Fruit fly (Drosophila melanogaster) whole organism, wandering third instar larva: ENCODE results near the gene CG43880.

Experiments used
- CG32264 ChIP-seq: fragments of 200-800 bp; sonication (Bioruptor generic); optimal IDR thresholded peaks from 2 replicates; lab custom pipeline; 2016; ENCODE audit warnings: missing biosample characterization, missing genetic modification characterization
- CG9705 ChIP-seq: fragments of 200-800 bp; sonication (Bioruptor generic); optimal IDR thresholded peaks from 2 replicates; lab custom pipeline; 2018; ENCODE audit warnings: missing biosample characterization, mild to moderate bottlenecking, missing genetic modification characterization
- CrebA ChIP-seq: fragments of 200-800 bp; sonication (Bioruptor generic); optimal IDR thresholded peaks from 2 replicates; lab custom pipeline; 2016; ENCODE audit warnings: missing biosample characterization, mild to moderate bottlenecking, missing genetic modification characterization, borderline replicate concordance
- Dfd ChIP-seq: fragments of >200 bp; optimal IDR thresholded peaks from 2 replicates; lab custom pipeline; 2017; ENCODE audit warnings: missing biosample characterization, missing genetic modification characterization
- Dif ChIP-seq: fragments of 200-275, 200-300 bp; sonication (Bioruptor generic); optimal IDR thresholded peaks from 2 replicates; lab custom pipeline; 2018; ENCODE audit warnings: missing biosample characterization, missing genetic modification characterization; ENCODE audit not compliant: partially characterized antibody
- GATAd ChIP-seq: sonication (Bioruptor generic); optimal IDR thresholded peaks from 2 replicates; lab custom pipeline; 2016; ENCODE audit warnings: missing biosample characterization, missing genetic modification characterization
- HLH106 ChIP-seq: fragments of 200-800 bp; optimal IDR thresholded peaks from 3 replicates; lab custom pipeline; 2019; ENCODE audit warnings: missing biosample characterization, mild to moderate bottlenecking, missing genetic modification characterization, moderate library complexity
- Hr78 ChIP-seq: fragments of >200 bp; optimal IDR thresholded peaks from 2 replicates; lab custom pipeline; 2017; ENCODE audit warnings: missing biosample characterization, missing genetic modification characterization
- Hr83 ChIP-seq: fragments of 200-300 bp; sonication (Bioruptor generic); optimal IDR thresholded peaks from 2 replicates; lab custom pipeline; 2016; ENCODE audit warnings: missing biosample characterization, mild to moderate bottlenecking, missing genetic modification characterization, moderate library complexity; ENCODE audit not compliant: poor library complexity, severe bottlenecking
- Jra ChIP-seq: sonication (Bioruptor generic); optimal IDR thresholded peaks from 2 replicates; lab custom pipeline; 2016; ENCODE audit warnings: missing biosample characterization, missing genetic modification characterization
- N ChIP-seq: fragments of >200 bp; optimal IDR thresholded peaks from 2 replicates; lab custom pipeline; 2018; ENCODE audit warnings: missing biosample characterization, missing external identifiers, missing genetic modification characterization
- OdsH ChIP-seq: fragments of 200-800 bp; sonication (Bioruptor generic); optimal IDR thresholded peaks from 2 replicates; lab custom pipeline; 2016; ENCODE audit warnings: missing biosample characterization, mild to moderate bottlenecking, missing genetic modification characterization
- Rel ChIP-seq, 2 experiments: fragments of 200-800 bp; sonication (Bioruptor generic) in 1 of 2; optimal IDR thresholded peaks; 2 replicates in 1 of 2; 3 replicates in 1 of 2; lab custom pipeline; 2016 to 2019; ENCODE audit warnings: mild to moderate bottlenecking in 2 of 2, missing biosample characterization in 2 of 2, missing genetic modification characterization in 2 of 2, moderate library complexity in 1 of 2
- Sp1 ChIP-seq: fragments of 200-800 bp; sonication (Bioruptor generic); optimal IDR thresholded peaks from 3 replicates; lab custom pipeline; 2019; ENCODE audit warnings: missing biosample characterization, mild to moderate bottlenecking, missing genetic modification characterization, moderate library complexity
- Vsx2 ChIP-seq: fragments of 200-300, 225-300 bp; sonication (Bioruptor generic); optimal IDR thresholded peaks from 2 replicates; lab custom pipeline; 2018; ENCODE audit warnings: missing biosample characterization, missing genetic modification characterization; ENCODE audit not compliant: partially characterized antibody
- br ChIP-seq: fragments of 200-800 bp; sonication (Bioruptor generic); optimal IDR thresholded peaks from 2 replicates; lab custom pipeline; 2016; ENCODE audit warnings: missing biosample characterization, missing genetic modification characterization
- brk ChIP-seq: fragments of 200-800 bp; sonication (Bioruptor generic); optimal IDR thresholded peaks from 2 replicates; lab custom pipeline; 2016; ENCODE audit warnings: missing biosample characterization, mild to moderate bottlenecking, missing genetic modification characterization
- dl ChIP-seq, 2 experiments: fragments of 175-275, 200-275 bp in 1 of 2; fragments of 200-275 bp in 1 of 2; sonication (Bioruptor generic); optimal IDR thresholded peaks; lab custom pipeline; 2018; ENCODE audit warnings: mild to moderate bottlenecking in 2 of 2, missing biosample characterization in 2 of 2, missing genetic modification characterization in 2 of 2, moderate library complexity in 2 of 2; ENCODE audit not compliant: partially characterized antibody in 2 of 2, insufficient read depth in 1 of 2
- dmrt93B ChIP-seq: fragments of 200-800 bp; sonication (Bioruptor generic); optimal IDR thresholded peaks from 2 replicates; lab custom pipeline; 2018; ENCODE audit warnings: missing biosample characterization, mild to moderate bottlenecking, missing genetic modification characterization
- dsf ChIP-seq: sonication (Bioruptor generic); optimal IDR thresholded peaks from 2 replicates; lab custom pipeline; 2016; ENCODE audit warnings: missing biosample characterization, missing genetic modification characterization, borderline replicate concordance
- ey ChIP-seq: fragments of 200-800 bp; sonication (Bioruptor generic); optimal IDR thresholded peaks from 2 replicates; lab custom pipeline; 2016; ENCODE audit warnings: missing biosample characterization, missing genetic modification characterization
- foxo ChIP-seq, 2 experiments: fragments of 200-800 bp; sonication (Bioruptor generic); optimal IDR thresholded peaks; 2 replicates in 1 of 2; 3 replicates in 1 of 2; lab custom pipeline; 2016 to 2017; ENCODE audit warnings: missing biosample characterization in 2 of 2, missing genetic modification characterization in 2 of 2
- fru ChIP-seq: fragments of 200-800 bp; sonication (Bioruptor generic); optimal IDR thresholded peaks from 3 replicates; lab custom pipeline; 2016; ENCODE audit warnings: missing biosample characterization, mild to moderate bottlenecking, missing genetic modification characterization
- h ChIP-seq: fragments of 200-800 bp; sonication (Bioruptor generic); optimal IDR thresholded peaks from 3 replicates; lab custom pipeline; 2016; ENCODE audit warnings: missing biosample characterization, mild to moderate bottlenecking, missing genetic modification characterization
- jim ChIP-seq: fragments of 175-275, 200-325 bp; sonication (Bioruptor generic); optimal IDR thresholded peaks from 2 replicates; lab custom pipeline; 2016; ENCODE audit warnings: missing biosample characterization, mild to moderate bottlenecking, missing genetic modification characterization
- lola ChIP-seq: fragments of >200 bp; optimal IDR thresholded peaks from 2 replicates; lab custom pipeline; 2017; ENCODE audit warnings: missing biosample characterization, missing genetic modification characterization
- pan ChIP-seq: fragments of >200 bp; optimal IDR thresholded peaks from 2 replicates; lab custom pipeline; 2017
- psq ChIP-seq: fragments of 200-800 bp; sonication (Bioruptor generic); optimal IDR thresholded peaks from 3 replicates; lab custom pipeline; 2017; ENCODE audit warnings: missing biosample characterization, mild to moderate bottlenecking, missing genetic modification characterization, moderate library complexity
- rgr ChIP-seq: fragments of 200-800 bp; sonication (Bioruptor generic); optimal IDR thresholded peaks from 3 replicates; lab custom pipeline; 2016; ENCODE audit warnings: missing biosample characterization, mild to moderate bottlenecking, missing genetic modification characterization
- sage ChIP-seq: fragments of 200-800 bp; sonication (Bioruptor generic); optimal IDR thresholded peaks from 2 replicates; lab custom pipeline; 2016; ENCODE audit warnings: missing biosample characterization, mild to moderate bottlenecking, missing genetic modification characterization
- sv ChIP-seq: fragments of 200-800 bp; sonication (Bioruptor generic); optimal IDR thresholded peaks from 3 replicates; lab custom pipeline; 2016; ENCODE audit warnings: missing biosample characterization, missing genetic modification characterization
- tai ChIP-seq: sonication (Bioruptor generic); optimal IDR thresholded peaks from 2 replicates; lab custom pipeline; 2016; ENCODE audit warnings: missing biosample characterization, missing genetic modification characterization
- woc ChIP-seq: sonication (Bioruptor generic); optimal IDR thresholded peaks from 2 replicates; lab custom pipeline; 2016; ENCODE audit warnings: missing biosample characterization, mild to moderate bottlenecking, missing genetic modification characterization

CG43880 gene

dm6 chr3L:7946222-7946621 is at the start of gene CG43880:
CG43880 (minus strand) TSS chr3L:7946322.
- TF ChIP-seq brk (GFP tag; lab: Kevin White, UChicago) (no peak), CG32264 (no peak), br (no peak), Sp1 (GFP tag; lab: Kevin White, UChicago) (no peak), Hr78 (GFP tag; lab: Kevin White, UChicago) (no peak), h (GFP tag; lab: Kevin White, UChicago) (no peak), CG9705 (GFP tag; lab: Kevin White, UChicago) (no peak), Hr83 (no peak), Rel (GFP tag; optimal IDR thresholded peaks at IDR 0.05; lab: Kevin White, UChicago) (no peak), Rel (tag; optimal IDR thresholded peaks at IDR 0.05; lab: Kevin White, UChicago) (no peak), dmrt93B (GFP tag; lab: Kevin White, UChicago) (no peak), Jra (GFP tag; lab: Kevin White, UChicago) (no peak), pan (lab: Kevin White, UChicago) (no peak), CrebA (GFP tag; lab: Kevin White, UChicago) (no peak), GATAd (GFP tag; lab: Kevin White, UChicago) (no peak), foxo (GFP tag; optimal IDR thresholded peaks at IDR 0.05; lab: Kevin White, UChicago) (no peak), N (GFP tag; lab: Kevin White, UChicago) (no peak), sage (no peak), psq (no peak)

- no peak for TF ChIP-seq N (GFP tag; lab: Kevin White, UChicago)
- no peak for TF ChIP-seq lola (GFP tag; lab: Kevin White, UChicago)
- TF ChIP-seq psq: peak; percentile 65
- peak; percentile 0 for TF ChIP-seq brk (GFP tag; lab: Kevin White, UChicago)
- no peak for TF ChIP-seq dsf (GFP tag; lab: Kevin White, UChicago)
- peak; percentile 39 for TF ChIP-seq OdsH (GFP tag; lab: Kevin White, UChicago)
- no peak for TF ChIP-seq Dif (GFP tag; lab: Kevin White, UChicago)
- TF ChIP-seq CG9705 (GFP tag; lab: Kevin White, UChicago): peak; percentile 1
- peak; percentile 31 for TF ChIP-seq br
- peak; percentile 78 for TF ChIP-seq Sp1 (GFP tag; lab: Kevin White, UChicago)
- TF ChIP-seq CG32264: no peak
- TF ChIP-seq sv: no peak
- peak; percentile 28 for TF ChIP-seq sage
- peak; percentile 67 for TF ChIP-seq h (GFP tag; lab: Kevin White, UChicago)
- no peak for TF ChIP-seq Hr83
- peak; percentile 68 for TF ChIP-seq HLH106 (tag; lab: Kevin White, UChicago)
- TF ChIP-seq ey (GFP tag; lab: Kevin White, UChicago): peak; percentile 8
- TF ChIP-seq fru: peak; percentile 67
- TF ChIP-seq tai (GFP tag; lab: Kevin White, UChicago): peak; percentile 2
- peak; percentile 70 for TF ChIP-seq jim (GFP tag; lab: Kevin White, UChicago)
- peak; percentile 81 for TF ChIP-seq woc (GFP tag; lab: Kevin White, UChicago)
- peak; percentile 41 for TF ChIP-seq Rel (GFP tag; optimal IDR thresholded peaks at IDR 0.05; lab: Kevin White, UChicago)
- TF ChIP-seq Rel (tag; optimal IDR thresholded peaks at IDR 0.05; lab: Kevin White, UChicago): peak; percentile 82
- peak; percentile 38 to 56 for TF ChIP-seq foxo (GFP tag; optimal IDR thresholded peaks at IDR 0.05; lab: Kevin White, UChicago)
- TF ChIP-seq Vsx2 (GFP tag; lab: Kevin White, UChicago): peak; percentile 50
- no peak for TF ChIP-seq Dfd (GFP tag; lab: Kevin White, UChicago)
- peak in 1 of 2 experiments; percentile 36 for TF ChIP-seq dl (GFP tag; optimal IDR thresholded peaks at IDR 0.05; lab: Kevin White, UChicago; ENCODE audit: insufficient read depth in 1 of 2, partially characterized antibody in 2 of 2)
- TF ChIP-seq GATAd (GFP tag; lab: Kevin White, UChicago): no peak
- TF ChIP-seq rgr (GFP tag; lab: Kevin White, UChicago): peak; percentile 41
- TF ChIP-seq CrebA (GFP tag; lab: Kevin White, UChicago): peak; percentile 60
- peak; percentile 51 for TF ChIP-seq dmrt93B (GFP tag; lab: Kevin White, UChicago)
These were observed 47.6 kb upstream of the CG43880 start for dm6 chr3L:7993570-7994319.

- TF ChIP-seq Hr78 (GFP tag; lab: Kevin White, UChicago): no peak
- TF ChIP-seq Rel (GFP tag; optimal IDR thresholded peaks at IDR 0.05; lab: Kevin White, UChicago): no peak
- TF ChIP-seq Rel (tag; optimal IDR thresholded peaks at IDR 0.05; lab: Kevin White, UChicago): peak; percentile 11
- TF ChIP-seq ey (GFP tag; lab: Kevin White, UChicago): no peak
- no peak for TF ChIP-seq Sp1 (GFP tag; lab: Kevin White, UChicago)
- TF ChIP-seq, all 38 proteins: peak for 1
These were observed 46.7 kb upstream of the CG43880 start for dm6 chr3L:7992854-7993253.
